Worm (Caenorhabditis elegans) whole organism, early embryonic: ENCODE data around the gene aff-1.

ENCODE experiments used
- B0310.2 ChIP-seq: sonication (generic microtip); optimal IDR thresholded peaks from 2 replicates; lab custom pipeline; 2016; ENCODE audit warnings: mild to moderate bottlenecking, missing genetic modification characterization, missing compliant biosample characterization
- F13C5.2 ChIP-seq: sonication (generic microtip); optimal IDR thresholded peaks from 2 replicates; lab custom pipeline; 2017; ENCODE audit warnings: mild to moderate bottlenecking, missing genetic modification characterization, inconsistent platforms, missing compliant biosample characterization
- ama-1 ChIP-seq: fragments of 150-350 bp; optimal IDR thresholded peaks from 2 replicates; lab custom pipeline; 2014
- ceh-13 ChIP-seq: fragments of 200-800 bp; sonication (Bioruptor generic); optimal IDR thresholded peaks from 2 replicates; lab custom pipeline; 2018; ENCODE audit warnings: mild to moderate bottlenecking, missing genetic modification characterization, missing compliant biosample characterization
- ets-7 ChIP-seq: sonication (generic microtip); optimal IDR thresholded peaks from 2 replicates; lab custom pipeline; 2016; ENCODE audit warnings: missing genotype, missing genetic modification characterization, missing compliant biosample characterization
- flt-1 ChIP-seq: fragments of 200-800 bp; sonication (Bioruptor generic); IDR thresholded peaks from 2 replicates; pipeline ENCODE4 v1.3.6; 2022; ENCODE audit warnings: missing genetic modification characterization, missing compliant biosample characterization
- hmbx-1 ChIP-seq: sonication (generic microtip); optimal IDR thresholded peaks from 2 replicates; lab custom pipeline; 2016; ENCODE audit warnings: mild to moderate bottlenecking, missing genetic modification characterization, missing compliant biosample characterization
- hmg-4 ChIP-seq: fragments of 200-800 bp; sonication (Bioruptor generic); optimal IDR thresholded peaks from 2 replicates; lab custom pipeline; 2018; ENCODE audit warnings: mild to moderate bottlenecking, missing genetic modification characterization, missing compliant biosample characterization
- pes-1 ChIP-seq: fragments of 200-800 bp; sonication (Bioruptor generic); IDR thresholded peaks from 2 replicates; pipeline ENCODE4 v1.3.6; 2022; ENCODE audit warnings: missing genetic modification reagents, missing genetic modification characterization, missing compliant biosample characterization
- sea-1 ChIP-seq: fragments of 200-800 bp; sonication (Bioruptor generic); conservative IDR thresholded peaks from 2 replicates; pipeline ENCODE4 v1.3.6; 2022; ENCODE audit warnings: missing genetic modification characterization, missing compliant biosample characterization
- tbx-11 ChIP-seq: fragments of 200-800 bp; sonication (Bioruptor generic); IDR thresholded peaks from 2 replicates; pipeline ENCODE4 v1.3.6; 2022; ENCODE audit warnings: missing genetic modification characterization, missing compliant biosample characterization
- tbx-37 ChIP-seq: fragments of 200-800 bp; sonication (Bioruptor generic); conservative IDR thresholded peaks from 2 replicates; pipeline ENCODE4 v1.3.6; 2022; ENCODE audit warnings: missing genetic modification reagents, missing genetic modification characterization, missing compliant biosample characterization

DNA sequence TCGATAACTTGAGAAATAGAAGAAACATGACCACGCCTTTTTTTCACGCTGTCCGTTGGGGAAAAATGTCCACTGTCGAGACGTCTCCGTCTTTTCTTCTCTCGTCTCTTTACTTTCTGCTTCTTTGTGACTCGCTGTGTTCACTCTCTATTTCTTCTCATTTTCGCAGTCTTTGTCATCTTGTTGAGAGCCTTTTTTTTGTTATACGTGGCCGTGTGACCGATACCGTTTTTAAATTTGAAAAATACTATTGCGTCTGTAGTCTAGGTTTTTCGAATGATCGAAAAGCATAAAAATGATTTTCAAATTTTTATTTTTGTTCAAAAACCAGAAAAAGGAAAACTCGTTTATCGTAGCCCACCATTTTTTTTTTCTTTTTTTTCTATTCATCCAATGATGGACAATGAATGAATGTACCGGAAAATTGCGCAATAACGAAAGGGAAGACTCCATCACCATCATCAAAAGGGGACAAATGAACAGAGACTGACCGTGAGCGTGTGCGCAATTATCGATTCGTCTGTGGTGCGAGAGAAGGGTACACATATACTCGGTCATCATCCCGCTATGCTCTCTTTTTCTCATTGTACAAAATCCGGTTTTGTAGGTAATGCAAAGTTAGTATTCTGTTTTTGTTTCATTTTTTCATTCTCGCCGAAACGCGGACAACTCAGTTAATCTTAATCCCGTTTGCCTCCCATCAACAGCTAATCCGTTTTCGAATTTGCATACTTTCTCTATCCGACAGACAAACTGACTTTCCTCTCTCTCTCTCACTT lies 19.1 kb downstream of the aff-1 start:
- TF ChIP-seq tbx-11 (GFP tag; lab: Robert Waterston, UW) = no peak
- TF ChIP-seq ama-1 = no peak
- TF ChIP-seq hmg-4 (GFP tag; lab: Kevin White, UChicago) = no peak
- no peak for TF ChIP-seq tbx-37 (GFP tag; lab: Robert Waterston, UW)
- no peak for TF ChIP-seq B0310.2 (tag; lab: Kevin White, UChicago)
- no peak for TF ChIP-seq F13C5.2
- no peak for TF ChIP-seq hmbx-1 (tag; lab: Kevin White, UChicago)
- TF ChIP-seq flt-1 = no peak
- no peak for TF ChIP-seq pes-1 (GFP tag; lab: Robert Waterston, UW)
- no peak for TF ChIP-seq ceh-13 (GFP tag; lab: Kevin White, UChicago)
- TF ChIP-seq ets-7 = peak; percentile 71
- TF ChIP-seq sea-1 (GFP tag; lab: Robert Waterston, UW) = no peak
